Worm (Caenorhabditis elegans) whole organism, L4/young adult: ENCODE measurements around the gene tomm-40.

ENCODE experiments used
- W03F9.2 ChIP-seq: fragments of 150-350 bp; optimal IDR thresholded peaks from 2 replicates; lab custom pipeline; 2014; ENCODE audit warnings: missing biosample characterization, missing genetic modification characterization
- dao-5 ChIP-seq: sonication (generic microtip); optimal IDR thresholded peaks from 2 replicates; lab custom pipeline; 2016; ENCODE audit warnings: missing genotype, missing genetic modification characterization, moderate library complexity, missing compliant biosample characterization
- him-1 ChIP-seq: sonication (generic microtip); optimal IDR thresholded peaks from 2 replicates; lab custom pipeline; 2016; ENCODE audit warnings: missing genotype, missing genetic modification reagents, missing genetic modification characterization, missing compliant biosample characterization

The tomm-40 gene

DNA sequence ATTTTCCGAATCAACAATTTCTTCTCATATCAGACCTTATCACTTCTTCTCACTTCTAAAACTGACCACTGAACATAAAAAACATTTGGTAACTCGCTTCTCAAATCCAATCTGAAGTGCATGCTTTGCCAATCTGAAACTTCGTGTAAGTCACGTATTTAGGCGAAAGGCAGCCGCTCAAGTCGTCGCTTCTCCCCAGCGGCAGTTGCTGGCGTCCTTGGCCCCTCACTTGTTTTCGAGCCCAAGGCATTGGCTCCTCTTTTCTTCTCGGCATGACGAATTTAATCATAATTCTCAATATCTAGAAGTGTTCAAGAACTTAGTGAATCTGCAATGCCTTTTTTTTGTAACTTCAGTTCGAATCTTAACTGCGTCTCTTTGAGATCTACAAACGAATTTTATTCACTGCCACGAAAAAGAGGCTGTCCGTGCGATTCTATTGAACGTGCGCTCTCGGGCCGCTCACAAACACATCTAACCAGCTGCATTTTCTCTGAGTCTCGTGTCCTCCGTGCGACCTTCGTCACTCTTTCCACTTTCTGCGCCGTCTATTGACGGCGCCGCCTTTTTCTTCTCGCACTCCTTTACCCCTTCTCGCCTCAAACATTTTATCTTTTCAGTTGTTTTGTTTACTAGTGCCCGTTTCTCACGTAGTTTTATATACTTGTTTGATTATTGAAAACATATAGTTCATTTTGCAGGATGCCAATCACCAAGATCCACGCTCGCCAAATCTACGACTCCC lies 41.8 kb downstream of the tomm-40 start:
- TF ChIP-seq him-1 (tag; lab: Kevin White, UChicago) = no peak
- TF ChIP-seq dao-5 (tag; lab: Kevin White, UChicago) = no peak
- TF ChIP-seq W03F9.2 = no peak

ce11 chrII:8930763-8931162 lies 42.6 kb downstream of the tomm-40 start, which contains the start of gene enol-1:
Gene enol-1, plus strand, starts transcription at chrII:8930997.
- no peak for TF ChIP-seq W03F9.2
- TF ChIP-seq dao-5 (tag; lab: Kevin White, UChicago) = no peak
- TF ChIP-seq him-1 (tag; lab: Kevin White, UChicago) = no peak

- no peak for TF ChIP-seq him-1 (tag; lab: Kevin White, UChicago)
- no peak for TF ChIP-seq W03F9.2
- no peak for TF ChIP-seq dao-5 (tag; lab: Kevin White, UChicago)
These were observed 43.6 kb downstream of the tomm-40 start, which contains the start of gene mrpl-50 for ce11 chrII:8929771-8930170. Gene mrpl-50, plus strand, starts transcription at chrII:8929841.

DNA sequence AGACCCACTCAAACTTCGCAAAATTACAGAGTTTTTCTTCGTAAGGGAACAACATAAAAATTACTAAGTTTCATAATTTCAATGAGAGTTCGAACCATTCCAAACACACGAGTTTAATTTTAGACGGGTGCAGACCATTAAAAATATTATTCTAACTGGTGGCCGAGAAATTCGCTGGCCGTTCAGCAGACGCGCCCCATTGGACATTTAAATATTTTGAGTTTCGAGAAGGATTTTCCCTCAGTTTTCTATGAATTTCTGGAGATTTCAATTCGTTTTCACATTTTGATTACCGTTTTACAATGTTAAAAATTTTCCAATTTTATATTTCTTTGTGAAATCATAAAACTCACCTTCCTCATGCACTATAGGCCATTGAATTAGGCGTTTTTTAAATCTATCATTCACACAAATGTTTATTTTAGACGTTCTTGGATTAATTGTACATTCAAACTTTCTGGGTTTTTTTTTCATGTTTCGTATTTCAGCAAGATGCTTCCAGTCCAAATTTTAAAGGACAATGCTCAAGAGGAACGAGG lies 46.0 kb downstream of the tomm-40 start, which contains the start of gene cct-2:
Gene cct-2 (plus strand): TSS at position 489 of the 539 bp plus-strand sequence.
- TF ChIP-seq him-1 (tag; lab: Kevin White, UChicago) = no peak
- TF ChIP-seq W03F9.2 = peak; percentile 66

DNA sequence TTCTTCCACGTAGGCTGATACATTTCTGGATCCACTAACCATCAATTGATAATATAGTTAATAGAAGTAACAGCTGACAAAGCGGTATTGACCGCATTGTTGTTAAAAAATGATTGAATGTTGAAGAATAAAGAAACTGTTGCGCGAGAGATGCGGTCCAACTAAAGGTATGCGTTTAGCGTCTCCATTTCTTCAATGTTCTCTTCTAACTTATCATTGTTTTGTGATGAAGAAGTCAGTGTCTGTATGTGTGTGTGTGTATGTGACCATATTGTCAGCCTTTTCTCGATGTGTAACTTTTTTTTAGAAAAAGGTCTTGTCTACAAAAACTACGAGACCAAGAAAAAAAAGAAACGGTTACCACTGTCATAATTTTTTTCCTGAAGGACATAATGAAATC lies 46.9 kb downstream of the tomm-40 start, which contains the start of gene B0457.2:
Gene B0457.2 (minus strand): TSS at position 101 of the 400 bp plus-strand sequence.
- TF ChIP-seq him-1 (tag; lab: Kevin White, UChicago) (no peak), dao-5 (tag; lab: Kevin White, UChicago) (no peak), W03F9.2 (no peak)

DNA sequence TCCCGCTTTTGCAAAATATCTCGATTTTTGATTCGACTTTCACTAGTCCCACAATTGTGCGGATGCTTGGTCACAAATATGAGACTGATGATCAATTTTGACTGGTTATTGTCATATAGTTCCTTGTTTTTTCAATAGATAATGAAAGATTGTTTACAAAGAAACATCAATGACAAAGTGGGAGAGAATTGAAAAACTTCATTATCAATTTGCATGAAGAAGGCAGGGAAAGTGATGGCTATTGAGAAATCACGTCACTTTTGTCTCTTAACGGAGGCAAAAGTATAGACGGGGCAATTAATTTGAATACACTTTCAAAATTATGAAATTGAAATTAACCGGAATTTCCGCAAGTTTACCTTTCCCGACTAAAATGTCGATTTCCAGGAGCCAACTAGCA lies 50.2 kb downstream of the tomm-40 start:
- TF ChIP-seq him-1 (tag; lab: Kevin White, UChicago) (no peak), W03F9.2 (no peak), dao-5 (tag; lab: Kevin White, UChicago) (no peak)

- TF ChIP-seq him-1 (tag; lab: Kevin White, UChicago) (no peak), dao-5 (tag; lab: Kevin White, UChicago) (no peak), W03F9.2 (no peak)
These were observed 51.2 kb downstream of the tomm-40 start, which contains the start of gene B0457.6 for ce11 chrII:8922140-8922539. Gene B0457.6, plus strand, starts transcription at chrII:8922423.
